Fruit fly (Drosophila melanogaster) whole organism: ENCODE results near the gene CG7800.

Source experiments
- psq ChIP-seq: fragments of >200 bp; optimal IDR thresholded peaks from 2 replicates; lab custom pipeline; 2017
- usp ChIP-seq: fragments of >200 bp; optimal IDR thresholded peaks from 2 replicates; lab custom pipeline; 2017; ENCODE audit warnings: missing biosample characterization, missing genetic modification characterization, mixed read lengths

dm6 chr3R:8192261-8192917, 25.4 kb upstream of the CG7800 start:
- TF ChIP-seq usp (GFP tag; lab: Kevin White, UChicago) = no peak
- no peak for TF ChIP-seq psq
